Worm (Caenorhabditis elegans) whole organism, young adult: ENCODE results near the gene C56G2.5.

Experiments used
- B0035.1 ChIP-seq: sonication (generic microtip); optimal IDR thresholded peaks from 2 replicates; lab custom pipeline; 2016; ENCODE audit warnings: missing genetic modification characterization, mild to moderate bottlenecking, missing compliant biosample characterization, missing genotype, missing genetic modification reagents
- F10E7.11 ChIP-seq: sonication (generic microtip); optimal IDR thresholded peaks from 2 replicates; lab custom pipeline; 2017; ENCODE audit warnings: mild to moderate bottlenecking, missing genetic modification characterization, moderate library complexity, missing compliant biosample characterization
- F22D6.2 ChIP-seq: sonication (generic microtip); optimal IDR thresholded peaks from 2 replicates; lab custom pipeline; 2016; ENCODE audit warnings: mild to moderate bottlenecking, missing genetic modification characterization, missing compliant biosample characterization
- F33H1.4 ChIP-seq: fragments of 200-800 bp; sonication (Bioruptor generic); IDR thresholded peaks from 2 replicates; pipeline ENCODE4 v1.3.6; 2022; ENCODE audit warnings: missing genetic modification reagents, missing genetic modification characterization, missing compliant biosample characterization
- hlh-26 ChIP-seq: fragments of 200-800 bp; sonication (Bioruptor generic); conservative IDR thresholded peaks from 2 replicates; pipeline ENCODE4 v1.3.6; 2022; ENCODE audit warnings: missing genetic modification reagents, missing genetic modification characterization, missing compliant biosample characterization
- nhr-80 ChIP-seq: sonication (generic microtip); optimal IDR thresholded peaks from 2 replicates; lab custom pipeline; 2016; ENCODE audit warnings: missing genetic modification characterization, missing compliant biosample characterization
- rpc-1 ChIP-seq, 2 experiments: fragments of 150-350 bp in 1 of 2; sonication (generic microtip) in 1 of 2; optimal IDR thresholded peaks; 2 replicates each; lab custom pipeline; 2014 to 2018; ENCODE audit warnings: missing biosample characterization in 1 of 2, missing genetic modification characterization in 1 of 2, missing genetic modification reagents in 1 of 2, missing genotype in 1 of 2
- sdz-38 ChIP-seq: sonication (generic microtip); optimal IDR thresholded peaks from 2 replicates; lab custom pipeline; 2016; ENCODE audit warnings: missing genotype, missing genetic modification characterization, missing compliant biosample characterization
- unc-62 ChIP-seq: fragments of 150-350 bp; optimal IDR thresholded peaks from 2 replicates; lab custom pipeline; 2014; ENCODE audit warnings: missing biosample characterization, missing genetic modification reagents, missing genetic modification characterization
- ztf-3 ChIP-seq: fragments of 200-800 bp; sonication (Bioruptor generic); optimal IDR thresholded peaks from 2 replicates; lab custom pipeline; 2018; ENCODE audit warnings: mild to moderate bottlenecking, missing genetic modification characterization, missing compliant biosample characterization

- TF ChIP-seq nhr-80 (tag; lab: Kevin White, UChicago) (no peak), F33H1.4 (GFP tag; lab: Robert Waterston, UW) (no peak), F10E7.11 (tag; lab: Kevin White, UChicago) (no peak), F22D6.2 (tag; lab: Kevin White, UChicago) (no peak), rpc-1 (optimal IDR thresholded peaks at IDR 0.05; lab: Kevin White, UChicago) (no peak), rpc-1 (tag; optimal IDR thresholded peaks at IDR 0.05; lab: Kevin White, UChicago) (no peak), B0035.1 (no peak), sdz-38 (tag; lab: Kevin White, UChicago) (no peak), hlh-26 (GFP tag; lab: Robert Waterston, UW) (no peak), ztf-3 (GFP tag; lab: Kevin White, UChicago) (no peak), unc-62 (GFP tag; lab: Kevin White, UChicago) (no peak)
Observed at ce11 chrIII:6356764-6357163, 32.7 kb upstream of the C56G2.5 start.
